Worm (Caenorhabditis elegans): ENCODE results near the gene bli-6.

bli-6 gene

DNA sequence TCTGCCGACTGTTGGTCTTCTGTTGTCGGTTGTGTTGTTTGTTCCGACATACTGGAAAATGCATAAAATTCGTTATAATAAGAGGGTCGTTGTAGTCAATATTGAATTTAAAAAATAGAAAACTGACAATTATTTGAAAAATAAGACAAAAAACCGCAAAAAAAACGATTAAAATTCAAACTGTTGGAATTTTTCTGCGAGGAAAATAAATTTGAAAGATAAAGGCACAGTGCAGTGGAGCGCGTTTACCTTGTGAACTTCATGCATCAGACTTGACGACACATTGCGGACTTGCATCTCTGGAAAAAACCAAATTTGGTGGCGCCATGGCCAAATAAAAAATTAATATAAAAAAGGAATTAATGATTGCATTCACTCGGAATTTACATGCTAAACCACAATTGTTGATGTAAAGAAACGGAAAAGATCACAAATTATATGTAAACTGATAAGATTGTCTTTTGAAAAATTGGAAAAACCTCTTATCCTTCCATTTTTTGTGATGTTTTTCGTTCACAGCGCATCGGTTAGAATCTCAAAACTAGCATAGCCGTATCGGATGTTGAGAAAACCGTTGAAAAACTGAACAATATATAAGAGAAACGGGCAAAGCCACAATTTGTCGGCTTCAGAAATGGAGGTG, at the start of gene bli-6, which contains the start of gene hrpf-2:
Gene bli-6 (plus strand): TSS at position 593 of the 643 bp plus-strand sequence.
Gene hrpf-2 (minus strand): TSS at position 51 of the 643 bp plus-strand sequence.
- TF ChIP-seq ztf-4 (tag; optimal IDR thresholded peaks at IDR 0.05) = no peak
- TF ChIP-seq ceh-63 (GFP tag; optimal IDR thresholded peaks at IDR 0.05) = no peak
- TF ChIP-seq tbx-2 (tag; optimal IDR thresholded peaks at IDR 0.05) = peak; percentile 76
- TF ChIP-seq lin-13 (GFP tag; optimal IDR thresholded peaks at IDR 0.05) = peak; percentile 74
- TF ChIP-seq egl-27 (tag; optimal IDR thresholded peaks at IDR 0.05) = no peak
- TF ChIP-seq unc-98 (GFP tag; IDR thresholded peaks at IDR 0.05) = no peak
- TF ChIP-seq ces-1 (GFP tag; optimal IDR thresholded peaks at IDR 0.05) = no peak
- TF ChIP-seq C04F5.9 (tag; optimal IDR thresholded peaks at IDR 0.05) = peak; percentile 53
- TF ChIP-seq nhr-47 (tag; optimal IDR thresholded peaks at IDR 0.05) = peak; percentile 85
- peak; percentile 59 for TF ChIP-seq snpc-4 (tag; optimal IDR thresholded peaks at IDR 0.05)
- TF ChIP-seq efl-3 (GFP tag; optimal IDR thresholded peaks at IDR 0.05) = no peak
- peak; percentile 14 for TF ChIP-seq fos-1 (tag; optimal IDR thresholded peaks at IDR 0.05)
- peak; percentile 30 for TF ChIP-seq lin-39 (tag; optimal IDR thresholded peaks at IDR 0.05)
- peak; percentile 85 to 91 for TF ChIP-seq lin-35 (GFP tag; optimal IDR thresholded peaks at IDR 0.05)
- peak; percentile 77 for TF ChIP-seq lin-14 (GFP tag; optimal IDR thresholded peaks at IDR 0.05)
- TF ChIP-seq rnt-1 (tag; optimal IDR thresholded peaks at IDR 0.05) = peak; percentile 82
- no peak for TF ChIP-seq mab-9 (GFP tag; IDR thresholded peaks at IDR 0.05)
- TF ChIP-seq aly-2 (tag; optimal IDR thresholded peaks at IDR 0.05) = no peak
- TF ChIP-seq unc-62 (GFP tag; optimal IDR thresholded peaks at IDR 0.05) = no peak
- TF ChIP-seq ceh-90 (tag; optimal IDR thresholded peaks at IDR 0.05) = no peak
- TF ChIP-seq irx-1 (tag; optimal IDR thresholded peaks at IDR 0.05) = peak; percentile 55
- no peak for TF ChIP-seq fkh-10 (GFP tag; optimal IDR thresholded peaks at IDR 0.05)
- TF ChIP-seq sptf-1 (tag; optimal IDR thresholded peaks at IDR 0.05) = no peak
- peak; percentile 84 for TF ChIP-seq C16A3.4 (tag; optimal IDR thresholded peaks at IDR 0.05)
- TF ChIP-seq Y116A8C.19 (tag; optimal IDR thresholded peaks at IDR 0.05; ENCODE audit: borderline replicate concordance) = no peak
- peak; percentile 95 for TF ChIP-seq F16B12.6 (tag; optimal IDR thresholded peaks at IDR 0.05)
- no peak for TF ChIP-seq ceh-8 (GFP tag; optimal IDR thresholded peaks at IDR 0.05)
- no peak for TF ChIP-seq nhr-12 (tag; optimal IDR thresholded peaks at IDR 0.05)
- peak in 1 of 2 experiments; percentile 54 for TF ChIP-seq mdl-1 (tag; optimal IDR thresholded peaks at IDR 0.05)
- TF ChIP-seq ceh-88 (GFP tag; IDR thresholded peaks at IDR 0.05) = no peak
- TF ChIP-seq egl-13 (tag; optimal IDR thresholded peaks at IDR 0.05) = peak; percentile 54
- peak; percentile 20 to 78 (median 46) for TF ChIP-seq ceh-82 (tag; optimal IDR thresholded peaks at IDR 0.05)
- peak; percentile 83 to 91 for TF ChIP-seq lsy-2 (tag; optimal IDR thresholded peaks at IDR 0.05)
- no peak for TF ChIP-seq nhr-237 (tag; optimal IDR thresholded peaks at IDR 0.05)
- no peak for TF ChIP-seq sup-37 (GFP tag; optimal IDR thresholded peaks at IDR 0.05)
- peak; percentile 93 for TF ChIP-seq lin-15B (tag; optimal IDR thresholded peaks at IDR 0.05)
- peak; percentile 92 for TF ChIP-seq mep-1 (tag; optimal IDR thresholded peaks at IDR 0.05)
- no peak for TF ChIP-seq pax-3 (tag; optimal IDR thresholded peaks at IDR 0.05)
- peak; percentile 74 for TF ChIP-seq xbp-1 (tag; optimal IDR thresholded peaks at IDR 0.05)
- no peak for TF ChIP-seq nhr-11 (tag; optimal IDR thresholded peaks at IDR 0.05)
- peak; percentile 64 for TF ChIP-seq fkh-8 (tag; optimal IDR thresholded peaks at IDR 0.05)
- TF ChIP-seq elt-3 (tag; optimal IDR thresholded peaks at IDR 0.05) = peak in 2 of 6 experiments; percentile 66 to 70
- no peak for TF ChIP-seq hlh-4 (tag; optimal IDR thresholded peaks at IDR 0.05)
- TF ChIP-seq blmp-1 (tag; optimal IDR thresholded peaks at IDR 0.05) = no peak
- peak; percentile 79 to 87 (median 86) for TF ChIP-seq dpl-1 (GFP tag; optimal IDR thresholded peaks at IDR 0.05)
- peak; percentile 72 for TF ChIP-seq nhr-19 (GFP tag; conservative IDR thresholded peaks at IDR 0.05)
- TF ChIP-seq grh-1 (GFP tag; IDR thresholded peaks at IDR 0.05) = no peak
- TF ChIP-seq sox-4 (tag; optimal IDR thresholded peaks at IDR 0.05) = peak; percentile 4
- TF ChIP-seq efl-1 (optimal IDR thresholded peaks at IDR 0.05) = peak; percentile 87
- peak; percentile 83 to 98 for TF ChIP-seq efl-1 (GFP tag; optimal IDR thresholded peaks at IDR 0.05 in 1 of 2)
- no peak for TF ChIP-seq aha-1 (tag; optimal IDR thresholded peaks at IDR 0.05)
- TF ChIP-seq elt-2 (tag; optimal IDR thresholded peaks at IDR 0.05) = peak; percentile 18
- TF ChIP-seq skn-1 (tag; optimal IDR thresholded peaks at IDR 0.05) = peak; percentile 91

Measured in whole organism, L1 larva.